Worm (Caenorhabditis elegans): ENCODE data around the gene col-75.

Gene col-75

ce11 chrII:6454671-6455070 lies 28.6 kb downstream of the col-75 start, which contains the start of gene aptf-1:
TSS of gene aptf-1 (plus strand) at chrII:6454971.
- TF ChIP-seq lsy-12 (tag; optimal IDR thresholded peaks at IDR 0.05) (no peak), elt-3 (tag; optimal IDR thresholded peaks at IDR 0.05) (no peak), ama-1 (optimal IDR thresholded peaks at IDR 0.05) (no peak), lin-39 (tag; optimal IDR thresholded peaks at IDR 0.05) (no peak), ceh-16 (tag; optimal IDR thresholded peaks at IDR 0.05) (no peak), nfya-1 (tag; optimal IDR thresholded peaks at IDR 0.05; ENCODE audit: insufficient read depth) (no peak), lin-15B (tag; optimal IDR thresholded peaks at IDR 0.05) (no peak), egl-27 (tag; optimal IDR thresholded peaks at IDR 0.05) (no peak), sea-2 (GFP tag; optimal IDR thresholded peaks at IDR 0.05) (no peak), pqm-1 (tag; optimal IDR thresholded peaks at IDR 0.05) (no peak), nhr-43 (tag; optimal IDR thresholded peaks at IDR 0.05; ENCODE audit: poor library complexity, severe bottlenecking) (no peak), ceh-82 (tag; optimal IDR thresholded peaks at IDR 0.05) (no peak), mdl-1 (tag; optimal IDR thresholded peaks at IDR 0.05) (no peak), nhr-12 (tag; optimal IDR thresholded peaks at IDR 0.05) (no peak), hmg-11 (tag; optimal IDR thresholded peaks at IDR 0.05) (no peak), tbx-2 (tag; optimal IDR thresholded peaks at IDR 0.05) (no peak)

- TF ChIP-seq pqm-1 (tag; optimal IDR thresholded peaks at IDR 0.05), result peak; percentile 11
- TF ChIP-seq mml-1 (tag; optimal IDR thresholded peaks at IDR 0.05), result no peak
- no peak for TF ChIP-seq elt-3 (tag; optimal IDR thresholded peaks at IDR 0.05)
- peak; percentile 62 for TF ChIP-seq elt-2 (tag; optimal IDR thresholded peaks at IDR 0.05)
Measured at ce11 chrII:6469340-6469739, 43.2 kb downstream of the col-75 start.

DNA sequence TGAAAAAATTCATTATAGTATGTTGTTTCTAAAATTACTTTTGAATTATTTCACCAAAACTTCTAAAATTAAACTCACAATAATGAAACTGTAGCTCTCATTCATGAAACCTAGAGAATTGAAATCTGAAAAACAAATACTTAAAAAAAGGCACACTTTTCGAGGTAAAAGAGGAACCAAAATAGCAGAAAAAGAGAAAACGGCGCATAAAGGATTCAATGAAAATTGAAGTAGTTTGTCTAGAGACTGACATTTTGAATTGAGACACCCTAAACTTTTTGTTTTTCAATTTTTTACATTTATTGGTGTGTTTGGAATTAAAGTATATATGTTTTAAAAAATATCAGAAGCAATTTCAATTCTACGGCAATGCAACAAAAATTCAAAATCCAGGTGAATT lies 44.9 kb downstream of the col-75 start, which contains the start of gene dgk-5:
dgk-5 (minus strand) TSS at position 101 of the 400 bp plus-strand sequence.
- no peak for TF ChIP-seq nhr-12 (tag; optimal IDR thresholded peaks at IDR 0.05)
- no peak for TF ChIP-seq fkh-2 (tag; optimal IDR thresholded peaks at IDR 0.05)
- TF ChIP-seq ama-1 (optimal IDR thresholded peaks at IDR 0.05), result no peak
- no peak for TF ChIP-seq daf-12 (tag; optimal IDR thresholded peaks at IDR 0.05)
- TF ChIP-seq unc-39 (tag; optimal IDR thresholded peaks at IDR 0.05), result no peak
- no peak for TF ChIP-seq snpc-4 (tag; optimal IDR thresholded peaks at IDR 0.05)
- TF ChIP-seq ZK546.5 (tag; optimal IDR thresholded peaks at IDR 0.05), result no peak
- TF ChIP-seq fos-1 (tag; optimal IDR thresholded peaks at IDR 0.05), result no peak
- TF ChIP-seq nhr-23 (tag; optimal IDR thresholded peaks at IDR 0.05), result no peak
- TF ChIP-seq nhr-28 (tag; optimal IDR thresholded peaks at IDR 0.05), result no peak

ce11 chrII:6475180-6475737 lies 49.2 kb downstream of the col-75 start, which contains the start of gene T28D9.16:
TSS of gene T28D9.16 (plus strand) at chrII:6475687.
- TF ChIP-seq daf-12 (tag; optimal IDR thresholded peaks at IDR 0.05) (no peak), ceh-28 (tag; optimal IDR thresholded peaks at IDR 0.05) (no peak), ama-1 (optimal IDR thresholded peaks at IDR 0.05) (no peak), lin-39 (tag; optimal IDR thresholded peaks at IDR 0.05) (no peak), lsy-12 (tag; optimal IDR thresholded peaks at IDR 0.05) (no peak), zag-1 (tag; optimal IDR thresholded peaks at IDR 0.05) (no peak), fkh-2 (tag; optimal IDR thresholded peaks at IDR 0.05) (no peak), lin-15B (tag; optimal IDR thresholded peaks at IDR 0.05) (no peak), nhr-23 (tag; optimal IDR thresholded peaks at IDR 0.05) (no peak), nhr-25 (tag; optimal IDR thresholded peaks at IDR 0.05) (no peak), tbx-2 (tag; optimal IDR thresholded peaks at IDR 0.05) (no peak), mdl-1 (tag; optimal IDR thresholded peaks at IDR 0.05) (no peak), unc-62 (GFP tag; optimal IDR thresholded peaks at IDR 0.05) (no peak), ceh-9 (tag; optimal IDR thresholded peaks at IDR 0.05) (no peak), nfya-1 (tag; optimal IDR thresholded peaks at IDR 0.05; ENCODE audit: insufficient read depth) (no peak), snpc-4 (tag; optimal IDR thresholded peaks at IDR 0.05) (no peak), ZK546.5 (tag; optimal IDR thresholded peaks at IDR 0.05) (no peak), nhr-237 (tag; optimal IDR thresholded peaks at IDR 0.05) (no peak), elt-3 (tag; optimal IDR thresholded peaks at IDR 0.05) (no peak), fos-1 (tag; optimal IDR thresholded peaks at IDR 0.05) (no peak)

ce11 chrII:6476655-6477054 lies 50.6 kb downstream of the col-75 start, which contains the start of gene T28D9.4:
TSS of gene T28D9.4 (plus strand) at chrII:6476955.
- TF ChIP-seq ztf-11 (tag; optimal IDR thresholded peaks at IDR 0.05) (no peak), nhr-28 (tag; optimal IDR thresholded peaks at IDR 0.05) (no peak), nhr-11 (tag; optimal IDR thresholded peaks at IDR 0.05) (no peak), unc-39 (tag; optimal IDR thresholded peaks at IDR 0.05) (no peak), nfya-1 (tag; optimal IDR thresholded peaks at IDR 0.05; ENCODE audit: insufficient read depth) (no peak), pha-4 (tag; optimal IDR thresholded peaks at IDR 0.05) (no peak), tbx-2 (tag; optimal IDR thresholded peaks at IDR 0.05) (no peak), nhr-12 (tag; optimal IDR thresholded peaks at IDR 0.05) (no peak), jun-1 (tag; optimal IDR thresholded peaks at IDR 0.05) (no peak), elt-2 (tag; optimal IDR thresholded peaks at IDR 0.05) (no peak), egl-27 (tag; optimal IDR thresholded peaks at IDR 0.05) (no peak), elt-3 (tag; optimal IDR thresholded peaks at IDR 0.05) (no peak), nhr-67 (tag; optimal IDR thresholded peaks at IDR 0.05) (no peak), ztf-4 (tag; optimal IDR thresholded peaks at IDR 0.05) (no peak), pqm-1 (tag; optimal IDR thresholded peaks at IDR 0.05) (no peak), unc-62 (GFP tag; optimal IDR thresholded peaks at IDR 0.05) (no peak), nhr-23 (tag; optimal IDR thresholded peaks at IDR 0.05) (no peak), lsy-12 (tag; optimal IDR thresholded peaks at IDR 0.05) (no peak)
